Worm (Caenorhabditis elegans) whole organism, late embryonic: ENCODE measurements around the gene selt-1.1.

Experiments used
- ceh-24 ChIP-seq: sonication (generic microtip); optimal IDR thresholded peaks from 2 replicates; lab custom pipeline; 2016; ENCODE audit warnings: mild to moderate bottlenecking, missing genetic modification characterization, missing compliant biosample characterization
- pqm-1 ChIP-seq: sonication (generic microtip); optimal IDR thresholded peaks from 2 replicates; lab custom pipeline; 2016; ENCODE audit warnings: missing genetic modification characterization, missing compliant biosample characterization
- sox-4 ChIP-seq: sonication (generic microtip); optimal IDR thresholded peaks from 2 replicates; lab custom pipeline; 2017; ENCODE audit warnings: mild to moderate bottlenecking, missing genetic modification characterization, inconsistent platforms, missing compliant biosample characterization

DNA sequence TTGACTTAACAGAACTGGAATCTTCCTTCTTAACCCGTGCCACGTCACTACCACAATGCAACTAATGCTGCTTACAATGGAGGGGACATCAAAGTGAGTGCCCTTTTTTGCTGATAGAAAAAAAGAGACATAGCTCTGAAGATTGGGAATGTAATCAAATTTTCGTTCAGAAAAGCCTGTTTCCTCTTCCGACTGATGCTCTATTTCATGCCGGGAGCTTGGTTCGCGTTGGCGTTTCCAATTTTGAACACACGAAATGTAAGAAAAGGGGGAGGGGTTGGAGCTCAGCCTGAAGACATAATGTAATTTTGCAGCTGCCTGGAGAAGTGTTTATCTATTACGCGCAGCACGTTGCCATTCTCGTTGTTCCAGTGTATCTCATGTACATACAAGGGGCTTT, 11.9 kb upstream of the selt-1.1 start:
- no peak for TF ChIP-seq ceh-24 (tag; lab: Kevin White, UChicago)
- TF ChIP-seq sox-4 (tag; lab: Kevin White, UChicago) = no peak
- no peak for TF ChIP-seq pqm-1 (tag; lab: Kevin White, UChicago)
